Worm (Caenorhabditis elegans): Measurements from ENCODE around the gene Y51H4A.1.

The Y51H4A.1 gene

ce11 chrIV:16491411-16492036 is 14.4 kb upstream of the Y51H4A.1 start:
- TF ChIP-seq mls-2 (tag; optimal IDR thresholded peaks at IDR 0.05) (peak; percentile 49), zip-8 (tag; optimal IDR thresholded peaks at IDR 0.05) (no peak), M03D4.4 (tag; optimal IDR thresholded peaks at IDR 0.05) (peak; percentile 77), nhr-237 (tag; optimal IDR thresholded peaks at IDR 0.05) (peak; percentile 71), ham-2 (GFP tag; optimal IDR thresholded peaks at IDR 0.05) (no peak), elt-3 (tag; optimal IDR thresholded peaks at IDR 0.05) (no peak), lin-13 (tag; optimal IDR thresholded peaks at IDR 0.05) (peak; percentile 23), nhr-12 (tag; optimal IDR thresholded peaks at IDR 0.05) (peak; percentile 94), lin-32 (GFP tag; optimal IDR thresholded peaks at IDR 0.05) (no peak), mep-1 (tag; optimal IDR thresholded peaks at IDR 0.05) (peak; percentile 60), lsy-2 (tag; optimal IDR thresholded peaks at IDR 0.05) (peak; percentile 53), ceh-83 (GFP tag; optimal IDR thresholded peaks at IDR 0.05) (peak; percentile 38), ztf-11 (tag; optimal IDR thresholded peaks at IDR 0.05) (peak; percentile 82), mab-5 (tag; optimal IDR thresholded peaks at IDR 0.05) (no peak), ceh-43 (GFP tag; optimal IDR thresholded peaks at IDR 0.05) (no peak), sptf-1 (tag; optimal IDR thresholded peaks at IDR 0.05) (peak; percentile 84), unc-62 (GFP tag; optimal IDR thresholded peaks at IDR 0.05) (peak; percentile 19), elt-1 (tag; optimal IDR thresholded peaks at IDR 0.05; ENCODE audit: borderline replicate concordance, insufficient read depth) (no peak), unc-39 (tag; optimal IDR thresholded peaks at IDR 0.05) (no peak), pha-4 (tag; optimal IDR thresholded peaks at IDR 0.05) (peak; percentile 85), ces-1 (GFP tag; optimal IDR thresholded peaks at IDR 0.05) (peak; percentile 60), flh-1 (GFP tag; optimal IDR thresholded peaks at IDR 0.05) (no peak), sem-2 (GFP tag; optimal IDR thresholded peaks at IDR 0.05) (peak; percentile 18), nhr-2 (tag; optimal IDR thresholded peaks at IDR 0.05) (peak; percentile 35), tbx-8 (GFP tag; optimal IDR thresholded peaks at IDR 0.05) (no peak), drap-1 (GFP tag; optimal IDR thresholded peaks at IDR 0.05) (peak; percentile 44), cnd-1 (tag; optimal IDR thresholded peaks at IDR 0.05) (peak; percentile 68), blmp-1 (tag; optimal IDR thresholded peaks at IDR 0.05) (no peak), nhr-28 (tag; optimal IDR thresholded peaks at IDR 0.05) (no peak), nhr-76 (tag; optimal IDR thresholded peaks at IDR 0.05) (no peak), hlh-1 (tag; optimal IDR thresholded peaks at IDR 0.05) (peak; percentile 44), ceh-39 (tag; optimal IDR thresholded peaks at IDR 0.05) (peak; percentile 38), unc-120 (tag; optimal IDR thresholded peaks at IDR 0.05; ENCODE audit: poor library complexity, severe bottlenecking) (peak; percentile 25)

ce11 chrIV:16489958-16490357 is 12.9 kb upstream of the Y51H4A.1 start:
- TF ChIP-seq ces-1 (GFP tag; optimal IDR thresholded peaks at IDR 0.05), result peak; percentile 32
- TF ChIP-seq nhr-2 (tag; optimal IDR thresholded peaks at IDR 0.05), result peak; percentile 4
- no peak for TF ChIP-seq mep-1 (tag; optimal IDR thresholded peaks at IDR 0.05)
- TF ChIP-seq tbx-8 (GFP tag; optimal IDR thresholded peaks at IDR 0.05), result no peak
- TF ChIP-seq mls-2 (tag; optimal IDR thresholded peaks at IDR 0.05), result no peak
- peak; percentile 40 for TF ChIP-seq ceh-39 (tag; optimal IDR thresholded peaks at IDR 0.05)
- TF ChIP-seq cnd-1 (tag; optimal IDR thresholded peaks at IDR 0.05), result peak; percentile 41
- TF ChIP-seq unc-62 (GFP tag; optimal IDR thresholded peaks at IDR 0.05), result peak; percentile 15

- TF ChIP-seq mls-2 (tag; optimal IDR thresholded peaks at IDR 0.05) (no peak), unc-62 (GFP tag; optimal IDR thresholded peaks at IDR 0.05) (no peak), lsy-2 (tag; optimal IDR thresholded peaks at IDR 0.05) (no peak), cnd-1 (tag; optimal IDR thresholded peaks at IDR 0.05) (no peak), ztf-11 (tag; optimal IDR thresholded peaks at IDR 0.05) (no peak), zip-8 (tag; optimal IDR thresholded peaks at IDR 0.05) (no peak), unc-39 (tag; optimal IDR thresholded peaks at IDR 0.05) (no peak)
These were observed 11.8 kb upstream of the Y51H4A.1 start, which contains the start of gene rho-1 for ce11 chrIV:16488921-16489320. rho-1 (minus strand) TSS chrIV:16489021.

Data from whole organism, mixed stage, embryonic.